Fruit fly (Drosophila melanogaster) whole organism, embryonic: ENCODE data around the gene Ir92a.

Source experiments
- B-H1 ChIP-seq: fragments of 200-800 bp; sonication (Bioruptor generic); IDR thresholded peaks from 3 replicates; pipeline ENCODE4 v1.3.6; 2022; ENCODE audit warnings: missing biosample characterization, missing genetic modification characterization
- BEAF-32 ChIP-seq: fragments of 200-800 bp; sonication (Bioruptor generic); optimal IDR thresholded peaks from 3 replicates; lab custom pipeline; 2017; ENCODE audit warnings: missing biosample characterization, missing genetic modification characterization, mild to moderate bottlenecking, moderate library complexity, missing genetic modification reagents
- CG10274 ChIP-seq: fragments of 200-800 bp; sonication (Bioruptor generic); optimal IDR thresholded peaks from 3 replicates; lab custom pipeline; 2017; ENCODE audit warnings: missing biosample characterization, mild to moderate bottlenecking, missing genetic modification characterization
- CG10462 ChIP-seq: fragments of 200-800 bp; sonication (Bioruptor generic); optimal IDR thresholded peaks from 2 replicates; lab custom pipeline; 2016; ENCODE audit warnings: missing biosample characterization, missing genetic modification characterization
- CG10959 ChIP-seq: fragments of 200-800 bp; sonication (Bioruptor generic); IDR thresholded peaks from 2 replicates; pipeline ENCODE4 v1.3.6; 2022; ENCODE audit warnings: missing biosample characterization, missing genetic modification characterization
- CG10979 ChIP-seq: fragments of 200-800 bp; sonication (Bioruptor generic); optimal IDR thresholded peaks from 2 replicates; lab custom pipeline; 2018; ENCODE audit warnings: missing biosample characterization, mild to moderate bottlenecking, missing genetic modification characterization, moderate library complexity
- CG12744 ChIP-seq: fragments of 200-800 bp; sonication (Bioruptor generic); optimal IDR thresholded peaks from 2 replicates; lab custom pipeline; 2016; ENCODE audit warnings: missing biosample characterization, missing genetic modification characterization
- CG14710 ChIP-seq: fragments of 200-800 bp; sonication (Bioruptor generic); optimal IDR thresholded peaks from 3 replicates; lab custom pipeline; 2019; ENCODE audit warnings: missing biosample characterization, mild to moderate bottlenecking, missing genetic modification characterization, moderate library complexity
- CG14965 ChIP-seq: fragments of 200-800 bp; sonication (Bioruptor generic); optimal IDR thresholded peaks from 2 replicates; lab custom pipeline; 2016; ENCODE audit warnings: missing biosample characterization, missing genetic modification characterization, borderline replicate concordance
- CG16779 ChIP-seq: fragments of 200-800 bp; sonication (Bioruptor generic); IDR thresholded peaks from 2 replicates; pipeline ENCODE4 v1.3.6; 2022; ENCODE audit warnings: missing biosample characterization, missing genetic modification characterization
- CG16863 ChIP-seq: fragments of 200-800 bp; sonication (Bioruptor generic); optimal IDR thresholded peaks from 3 replicates; lab custom pipeline; 2016; ENCODE audit warnings: missing biosample characterization, missing genetic modification characterization
- CG17186 ChIP-seq: fragments of 200-800 bp; sonication (Bioruptor generic); optimal IDR thresholded peaks from 3 replicates; lab custom pipeline; 2017; ENCODE audit warnings: missing biosample characterization, missing genetic modification reagents, missing genetic modification characterization
- CG1792 ChIP-seq: fragments of 200-800 bp; sonication (Bioruptor generic); optimal IDR thresholded peaks from 2 replicates; lab custom pipeline; 2016; ENCODE audit warnings: missing biosample characterization, missing genetic modification characterization
- CG18262 ChIP-seq: fragments of 200-800 bp; optimal IDR thresholded peaks from 3 replicates; lab custom pipeline; 2019; ENCODE audit warnings: missing biosample characterization, mild to moderate bottlenecking, missing genetic modification characterization, moderate library complexity
- CG18764 ChIP-seq: fragments of 200-800 bp; sonication (Bioruptor generic); optimal IDR thresholded peaks from 3 replicates; lab custom pipeline; 2016; ENCODE audit warnings: missing biosample characterization, missing genetic modification characterization
- CG34422 ChIP-seq: fragments of 200-800 bp; sonication (Bioruptor generic); IDR thresholded peaks from 3 replicates; pipeline ENCODE4 v1.3.6; 2022; ENCODE audit warnings: missing biosample characterization, missing genetic modification characterization
- CG3726 ChIP-seq: fragments of 200-800 bp; sonication (Bioruptor generic); IDR thresholded peaks from 3 replicates; pipeline ENCODE4, ENCODE4 v1.3.6; 2022; ENCODE audit warnings: missing biosample characterization, missing genetic modification characterization
- CG5180 ChIP-seq: fragments of 200-800 bp; sonication (Bioruptor generic); optimal IDR thresholded peaks from 3 replicates; lab custom pipeline; 2017; ENCODE audit warnings: missing biosample characterization, missing genetic modification characterization, mild to moderate bottlenecking, moderate library complexity, missing genetic modification reagents
- CG7745 ChIP-seq: fragments of 200-800 bp; sonication (Bioruptor generic); optimal IDR thresholded peaks from 2 replicates; lab custom pipeline; 2018; ENCODE audit warnings: missing biosample characterization, mild to moderate bottlenecking, missing genetic modification characterization, moderate library complexity
- CG8089 ChIP-seq: fragments of 200-800 bp; sonication (Bioruptor generic); optimal IDR thresholded peaks from 3 replicates; lab custom pipeline; 2016; ENCODE audit warnings: missing biosample characterization, missing genetic modification characterization
- Camta ChIP-seq: fragments of 200-800 bp; sonication (Bioruptor generic); optimal IDR thresholded peaks from 2 replicates; lab custom pipeline; 2016; ENCODE audit warnings: missing biosample characterization, missing genetic modification characterization
- D19A ChIP-seq: fragments of 200-800 bp; optimal IDR thresholded peaks from 3 replicates; lab custom pipeline; 2019; ENCODE audit warnings: missing biosample characterization, mild to moderate bottlenecking, missing genetic modification characterization, moderate library complexity
- Dll ChIP-seq: fragments of 200-800 bp; sonication (Bioruptor generic); IDR thresholded peaks from 4 replicates; pipeline ENCODE4 v1.3.6; 2022; ENCODE audit warnings: missing biosample characterization, missing genetic modification characterization; ENCODE audit not compliant: partially characterized antibody
- Fer2 ChIP-seq: fragments of 200-800 bp; sonication (Bioruptor generic); optimal IDR thresholded peaks from 2 replicates; lab custom pipeline; 2018; ENCODE audit warnings: missing biosample characterization, mild to moderate bottlenecking, missing genetic modification characterization, moderate library complexity
- H2.0 ChIP-seq: fragments of 200-800 bp; sonication (Bioruptor generic); IDR thresholded peaks from 2 replicates; pipeline ENCODE4 v1.3.6; 2022; ENCODE audit warnings: missing biosample characterization, missing genetic modification characterization
- HLHmδ ChIP-seq: fragments of 200-800 bp; sonication (Bioruptor generic); optimal IDR thresholded peaks from 2 replicates; lab custom pipeline; 2018; ENCODE audit warnings: missing biosample characterization, mild to moderate bottlenecking, missing genetic modification characterization, moderate library complexity
- Hey ChIP-seq: fragments of 200-800 bp; sonication (Bioruptor generic); optimal IDR thresholded peaks from 3 replicates; lab custom pipeline; 2018; ENCODE audit warnings: missing biosample characterization, mild to moderate bottlenecking, missing genetic modification characterization
- Hmr ChIP-seq: fragments of 200-800 bp; sonication (Bioruptor generic); optimal IDR thresholded peaks from 3 replicates; lab custom pipeline; 2017; ENCODE audit warnings: mild to moderate bottlenecking, missing biosample characterization, missing genetic modification reagents, missing genetic modification characterization
- Max ChIP-seq: fragments of 200-800 bp; sonication (Bioruptor generic); optimal IDR thresholded peaks from 2 replicates; lab custom pipeline; 2016; ENCODE audit warnings: missing biosample characterization, mild to moderate bottlenecking, missing genetic modification characterization
- Rx ChIP-seq: fragments of 200-800 bp; sonication (Bioruptor generic); IDR thresholded peaks from 2 replicates; pipeline ENCODE4 v1.3.6; 2022; ENCODE audit warnings: missing biosample characterization, missing genetic modification characterization
- Trl ChIP-seq, 3 experiments: fragments of >200 bp in 2 of 3; fragments of 200-800 bp in 1 of 3; sonication (Bioruptor generic) in 1 of 3; optimal IDR thresholded peaks; 2 replicates in 1 of 3; 3 replicates in 2 of 3; lab custom pipeline; 2016 to 2017; ENCODE audit warnings: missing biosample characterization in 1 of 3, missing genetic modification characterization in 1 of 3
- br ChIP-seq: fragments of >200 bp; optimal IDR thresholded peaks from 2 replicates; lab custom pipeline; 2017
- bsh ChIP-seq, 2 experiments: fragments of 200-800 bp; sonication (Bioruptor generic); optimal IDR thresholded peaks; 2 replicates each; lab custom pipeline; 2017 to 2018; ENCODE audit warnings: mild to moderate bottlenecking in 2 of 2, missing biosample characterization in 2 of 2, missing genetic modification characterization in 2 of 2, moderate library complexity in 1 of 2
- caup ChIP-seq: fragments of 200-800 bp; sonication (Bioruptor generic); optimal IDR thresholded peaks from 3 replicates; lab custom pipeline; 2017; ENCODE audit warnings: missing biosample characterization, mild to moderate bottlenecking, missing genetic modification characterization, moderate library complexity; ENCODE audit not compliant: severe bottlenecking
- da ChIP-seq: fragments of 200-800 bp; sonication (Bioruptor generic); optimal IDR thresholded peaks from 2 replicates; lab custom pipeline; 2016; ENCODE audit warnings: missing biosample characterization, missing genetic modification characterization
- dati ChIP-seq: fragments of 200-800 bp; sonication (Bioruptor generic); IDR thresholded peaks from 2 replicates; pipeline ENCODE4 v1.3.6; 2022; ENCODE audit warnings: missing biosample characterization, missing genetic modification characterization
- dimm ChIP-seq: fragments of 200-800 bp; sonication (Bioruptor generic); IDR thresholded peaks from 2 replicates; pipeline ENCODE4 v1.3.6; 2022; ENCODE audit warnings: missing biosample characterization, missing genetic modification characterization
- disco-r ChIP-seq: fragments of 200-800 bp; sonication (Bioruptor generic); optimal IDR thresholded peaks from 2 replicates; lab custom pipeline; 2016; ENCODE audit warnings: missing biosample characterization, missing genetic modification characterization
- dmrt11E ChIP-seq: fragments of 200-800 bp; sonication (Bioruptor generic); optimal IDR thresholded peaks from 3 replicates; lab custom pipeline; 2018; ENCODE audit warnings: missing biosample characterization, mild to moderate bottlenecking, missing genetic modification characterization, moderate library complexity
- dmrt99B ChIP-seq: fragments of 200-800 bp; sonication (Bioruptor generic); optimal IDR thresholded peaks from 2 replicates; lab custom pipeline; 2018; ENCODE audit warnings: missing biosample characterization, mild to moderate bottlenecking, missing genetic modification characterization, moderate library complexity
- fru ChIP-seq: fragments of >200 bp; optimal IDR thresholded peaks from 2 replicates; lab custom pipeline; 2017
- gem ChIP-seq: fragments of 200-800 bp; sonication (Bioruptor generic); optimal IDR thresholded peaks from 2 replicates; lab custom pipeline; 2019; ENCODE audit warnings: missing biosample characterization, mild to moderate bottlenecking, missing genetic modification characterization, moderate library complexity
- gro ChIP-seq: fragments of 200-800 bp; sonication (Bioruptor generic); optimal IDR thresholded peaks from 2 replicates; lab custom pipeline; 2016; ENCODE audit warnings: missing biosample characterization, missing genetic modification characterization
- gt ChIP-seq: fragments of 200-800 bp; sonication (Bioruptor generic); IDR thresholded peaks from 2 replicates; pipeline ENCODE4 v1.3.6; 2022; ENCODE audit warnings: missing biosample characterization, missing genetic modification characterization
- jing ChIP-seq: fragments of 200-800 bp; sonication (Bioruptor generic); optimal IDR thresholded peaks from 2 replicates; lab custom pipeline; 2018; ENCODE audit warnings: missing biosample characterization, mild to moderate bottlenecking, missing genetic modification characterization
- lola ChIP-seq, 3 experiments: fragments of >200 bp in 2 of 3; fragments of 200-800 bp in 1 of 3; sonication (Bioruptor generic) in 1 of 3; optimal IDR thresholded peaks; 2 replicates each; lab custom pipeline; 2017 to 2019; ENCODE audit warnings: missing biosample characterization in 3 of 3, missing genetic modification characterization in 3 of 3, mild to moderate bottlenecking in 1 of 3, moderate library complexity in 1 of 3
- pb ChIP-seq: fragments of 200-800 bp; sonication (Bioruptor generic); optimal IDR thresholded peaks from 3 replicates; lab custom pipeline; 2016; ENCODE audit warnings: missing biosample characterization, missing genetic modification characterization
- phol ChIP-seq: fragments of 200-800 bp; sonication (Bioruptor generic); optimal IDR thresholded peaks from 3 replicates; lab custom pipeline; 2018; ENCODE audit warnings: missing biosample characterization, mild to moderate bottlenecking, missing genetic modification characterization, moderate library complexity
- pum ChIP-seq: fragments of 200-800 bp; sonication (Bioruptor generic); optimal IDR thresholded peaks from 2 replicates; lab custom pipeline; 2016; ENCODE audit warnings: missing biosample characterization, missing genetic modification characterization
- tap ChIP-seq: fragments of 200-800 bp; optimal IDR thresholded peaks from 3 replicates; lab custom pipeline; 2019; ENCODE audit warnings: missing biosample characterization, mild to moderate bottlenecking, missing genetic modification characterization, moderate library complexity

Gene Ir92a

DNA sequence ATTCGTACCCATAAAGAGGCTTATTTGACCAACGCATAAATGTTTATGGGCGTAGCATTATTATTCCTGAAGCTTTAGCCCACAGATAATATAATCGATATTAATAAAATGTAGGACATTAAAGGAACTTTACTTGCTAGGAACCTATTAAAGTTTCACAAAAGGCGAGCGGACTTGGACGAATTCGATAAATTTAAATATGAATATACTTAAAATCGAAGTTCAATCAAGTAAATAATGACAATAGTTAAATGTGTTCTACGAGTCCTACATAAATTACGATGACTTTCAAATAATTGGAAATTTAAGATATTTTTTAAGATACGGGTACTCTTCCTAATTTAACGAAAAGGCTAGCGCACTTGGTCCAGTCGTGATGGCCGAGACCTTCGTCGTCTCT lies 47.2 kb upstream of the Ir92a start:
- TF ChIP-seq pb (GFP tag; lab: Kevin White, UChicago) (no peak), gt (GFP tag; lab: Robert Waterston, UW) (no peak), Hey (tag; lab: Kevin White, UChicago) (no peak), B-H1 (no peak), tap (tag; lab: Kevin White, UChicago) (no peak), jing (GFP tag; lab: Kevin White, UChicago) (no peak), CG8089 (GFP tag; lab: Kevin White, UChicago) (no peak), Camta (GFP tag; lab: Kevin White, UChicago) (no peak), br (lab: Kevin White, UChicago) (no peak), CG10274 (GFP tag; lab: Kevin White, UChicago) (peak; percentile 82), Dll (GFP tag; lab: Robert Waterston, UW) (no peak), dati (no peak), CG3726 (no peak), dmrt11E (tag; lab: Kevin White, UChicago) (peak; percentile 56), Trl (optimal IDR thresholded peaks at IDR 0.05; lab: Kevin White, UChicago) (no peak), Trl (GFP tag; optimal IDR thresholded peaks at IDR 0.05; lab: Kevin White, UChicago) (no peak), Max (GFP tag; lab: Kevin White, UChicago) (no peak), Rx (no peak), CG10979 (tag; lab: Kevin White, UChicago) (peak; percentile 31), BEAF-32 (GFP tag; lab: Kevin White, UChicago) (no peak), CG18262 (tag; lab: Kevin White, UChicago) (peak; percentile 45), phol (tag; lab: Kevin White, UChicago) (peak; percentile 13), caup (GFP tag; lab: Kevin White, UChicago) (no peak), H2.0 (GFP tag; lab: Robert Waterston, UW) (no peak), D19A (tag; lab: Kevin White, UChicago) (no peak), CG16863 (GFP tag; lab: Kevin White, UChicago) (no peak), CG10959 (GFP tag; lab: Robert Waterston, UW) (no peak), CG14710 (tag; lab: Kevin White, UChicago) (peak; percentile 9), dmrt99B (tag; lab: Kevin White, UChicago) (no peak), pum (no peak), lola (GFP tag; optimal IDR thresholded peaks at IDR 0.05; lab: Kevin White, UChicago) (peak in 1 of 3 experiments; percentile 54), CG7745 (tag; lab: Kevin White, UChicago) (no peak), CG5180 (GFP tag; lab: Kevin White, UChicago) (no peak), CG16779 (GFP tag; lab: Robert Waterston, UW) (no peak), da (GFP tag; lab: Kevin White, UChicago) (no peak), gem (peak; percentile 16), fru (lab: Kevin White, UChicago) (no peak), gro (GFP tag; lab: Kevin White, UChicago) (no peak), bsh (GFP tag; optimal IDR thresholded peaks at IDR 0.05; lab: Kevin White, UChicago) (peak in 1 of 2 experiments; percentile 22)

- TF ChIP-seq CG18764 (GFP tag; lab: Kevin White, UChicago): peak; percentile 41
- no peak for TF ChIP-seq CG1792 (GFP tag; lab: Kevin White, UChicago)
- TF ChIP-seq Hmr (GFP tag; lab: Kevin White, UChicago): no peak
- TF ChIP-seq CG34422 (GFP tag; lab: Robert Waterston, UW): no peak
- no peak for TF ChIP-seq disco-r (GFP tag; lab: Kevin White, UChicago)
- TF ChIP-seq CG14965 (GFP tag; lab: Kevin White, UChicago): no peak
- TF ChIP-seq CG10462 (GFP tag; lab: Kevin White, UChicago): peak; percentile 55
- no peak for TF ChIP-seq CG12744
- TF ChIP-seq CG17186: no peak
- no peak for TF ChIP-seq Fer2 (tag; lab: Kevin White, UChicago)
- TF ChIP-seq dimm: no peak
- TF ChIP-seq HLHmδ: peak; percentile 22
Measured at dm6 chr3R:20292030-20292879, 46.5 kb upstream of the Ir92a start.
